Fruit fly (Drosophila melanogaster): ENCODE results near the gene Six4.
A peak's percentile ranks its signal among the peaks of the same experiment; 100 is the strongest.

Gene Six4

dm6 chr3L:20771001-20771890 lies 21.3 kb downstream of the Six4 start, which contains the start of the genes CG4042 and Pitslre (continued):
- no peak for TF ChIP-seq CG18476 (GFP tag; optimal IDR thresholded peaks at IDR 0.05)
- no peak for TF ChIP-seq gro (GFP tag; optimal IDR thresholded peaks at IDR 0.05)
- no peak for TF ChIP-seq CG17361 (GFP tag; IDR thresholded peaks at IDR 0.05)
- no peak for TF ChIP-seq MTF-1 (GFP tag; optimal IDR thresholded peaks at IDR 0.05; ENCODE audit: borderline replicate concordance)
- TF ChIP-seq CG17328 (GFP tag; IDR thresholded peaks at IDR 0.05): no peak
- TF ChIP-seq luna (GFP tag; optimal IDR thresholded peaks at IDR 0.05): no peak
- no peak for TF ChIP-seq Poxn (GFP tag; IDR thresholded peaks at IDR 0.05)
- TF ChIP-seq prd (optimal IDR thresholded peaks at IDR 0.05): no peak
- no peak for TF ChIP-seq prd (GFP tag; IDR thresholded peaks at IDR 0.05)
- TF ChIP-seq gsb (GFP tag; IDR thresholded peaks at IDR 0.05): no peak
- TF ChIP-seq ATbp (GFP tag; optimal IDR thresholded peaks at IDR 0.05): no peak
- TF ChIP-seq CG10274 (GFP tag; optimal IDR thresholded peaks at IDR 0.05): no peak
- TF ChIP-seq CG30020 (tag; optimal IDR thresholded peaks at IDR 0.05): peak; percentile 6
- TF ChIP-seq CG7928 (GFP tag; optimal IDR thresholded peaks at IDR 0.05): no peak
- TF ChIP-seq CG11696 (GFP tag; IDR thresholded peaks at IDR 0.05): no peak
- no peak for TF ChIP-seq CHES-1-like (GFP tag; optimal IDR thresholded peaks at IDR 0.05)
- no peak for TF ChIP-seq maf-S (GFP tag; optimal IDR thresholded peaks at IDR 0.05)
- TF ChIP-seq ERR (GFP tag; optimal IDR thresholded peaks at IDR 0.05): no peak
- TF ChIP-seq Myb (GFP tag; optimal IDR thresholded peaks at IDR 0.05): no peak
- TF ChIP-seq CG3838 (GFP tag; optimal IDR thresholded peaks at IDR 0.05): no peak
- TF ChIP-seq CG4707 (GFP tag; optimal IDR thresholded peaks at IDR 0.05): no peak
- TF ChIP-seq chinmo (GFP tag; IDR thresholded peaks at IDR 0.05; ENCODE audit: partially characterized antibody): 0 out of 4 replicates have a peak, but pooled peaks have one; percentile 15
- TF ChIP-seq CG17186 (GFP tag; optimal IDR thresholded peaks at IDR 0.05): peak; percentile 15
- peak; percentile 20 for TF ChIP-seq corto (GFP tag; optimal IDR thresholded peaks at IDR 0.05)
- TF ChIP-seq Atf3 (GFP tag; optimal IDR thresholded peaks at IDR 0.05): no peak
- no peak for TF ChIP-seq CG6683 (GFP tag; optimal IDR thresholded peaks at IDR 0.05)
- peak; percentile 73 for TF ChIP-seq YL-1 (GFP tag; optimal IDR thresholded peaks at IDR 0.05)
- TF ChIP-seq CG11723 (GFP tag; optimal IDR thresholded peaks at IDR 0.05): no peak
- peak; percentile 95 to 96 for TF ChIP-seq crp (GFP tag; optimal IDR thresholded peaks at IDR 0.05)
- no peak for TF ChIP-seq disco-r (GFP tag; optimal IDR thresholded peaks at IDR 0.05)
- TF ChIP-seq CG8359 (GFP tag; optimal IDR thresholded peaks at IDR 0.05; ENCODE audit: borderline replicate concordance): no peak
- TF ChIP-seq CG31441 (GFP tag; IDR thresholded peaks at IDR 0.05): 0 out of 2 replicates have a peak, but pooled peaks have one; percentile 33
- no peak for TF ChIP-seq CG11247 (GFP tag; IDR thresholded peaks at IDR 0.05)
- TF ChIP-seq dati (GFP tag; IDR thresholded peaks at IDR 0.05): no peak
- peak; percentile 97 for TF ChIP-seq MESR4 (GFP tag; optimal IDR thresholded peaks at IDR 0.05)
- TF ChIP-seq CG32532 (GFP tag; IDR thresholded peaks at IDR 0.05): peak; percentile 50; the same call in 1 of the 2 replicates
- TF ChIP-seq CG2120 (GFP tag; optimal IDR thresholded peaks at IDR 0.05): peak; percentile 66
- TF ChIP-seq crol (GFP tag; IDR thresholded peaks at IDR 0.05): no peak
- TF ChIP-seq CG15269 (tag; optimal IDR thresholded peaks at IDR 0.05): peak; percentile 34
- peak; percentile 45 for TF ChIP-seq CG13775 (GFP tag; optimal IDR thresholded peaks at IDR 0.05)
- no peak for TF ChIP-seq CG11560 (tag; IDR thresholded peaks at IDR 0.05)
- TF ChIP-seq usp (GFP tag; optimal IDR thresholded peaks at IDR 0.05): no peak
- no peak for TF ChIP-seq sima (GFP tag; optimal IDR thresholded peaks at IDR 0.05)
- peak; percentile 56; the same call in 1 of the 3 replicates for TF ChIP-seq CG14860 (GFP tag; IDR thresholded peaks at IDR 0.05; ENCODE audit: partially characterized antibody)
- no peak; the same call in 1 of the 2 replicates for TF ChIP-seq NFAT (GFP tag; IDR thresholded peaks at IDR 0.05)
- peak; percentile 19 for TF ChIP-seq shn (GFP tag; optimal IDR thresholded peaks at IDR 0.05)
- no peak for TF ChIP-seq Vsx1 (GFP tag; optimal IDR thresholded peaks at IDR 0.05)
- peak; percentile 0 for TF ChIP-seq BtbVII (GFP tag; optimal IDR thresholded peaks at IDR 0.05)
- no peak for TF ChIP-seq CG2889 (GFP tag; IDR thresholded peaks at IDR 0.05)

Measured in whole organism, embryonic.